Fruit fly (Drosophila melanogaster) S2 (cell line): ENCODE measurements around the gene Rad60.

Experiments used
- CG8478 ChIP-seq: fragments of >200 bp; optimal IDR thresholded peaks from 2 replicates; lab custom pipeline; 2018
- CTCF ChIP-seq, 2 experiments: fragments of >200 bp; optimal IDR thresholded peaks; 2 replicates each; lab custom pipeline; 2018

Rad60 gene

DNA sequence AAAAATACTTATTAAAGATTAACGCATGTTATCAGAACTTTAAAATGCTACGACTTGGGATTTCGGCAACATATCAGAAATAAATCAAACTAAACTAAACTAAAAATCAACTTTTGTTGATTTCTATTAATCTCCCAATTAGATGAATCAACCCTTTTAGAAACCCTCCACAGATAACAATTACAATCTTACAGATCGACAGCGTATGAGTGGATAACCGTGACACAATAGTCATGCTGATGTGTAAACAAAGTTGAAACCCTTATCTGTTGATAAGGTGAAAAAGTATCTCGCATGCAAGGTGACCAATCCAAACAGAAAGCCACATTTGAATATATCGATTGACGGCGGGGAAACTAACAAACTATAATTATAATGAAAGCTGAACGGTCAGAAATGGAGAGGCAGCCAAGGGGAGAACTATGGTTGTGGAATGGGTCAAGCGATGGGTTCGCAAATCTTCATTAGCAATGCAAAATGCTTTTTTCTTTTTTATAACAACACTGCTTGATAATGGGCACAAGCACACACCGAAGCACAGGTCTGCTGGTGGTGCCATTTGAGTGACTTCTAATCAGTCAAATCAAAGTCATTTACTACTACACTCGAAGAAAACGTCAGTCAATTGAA, 34.0 kb downstream of the Rad60 start:
- TF ChIP-seq CG8478 (no peak), CTCF (optimal IDR thresholded peaks at IDR 0.05; lab: Kevin White, UChicago) (no peak)

DNA sequence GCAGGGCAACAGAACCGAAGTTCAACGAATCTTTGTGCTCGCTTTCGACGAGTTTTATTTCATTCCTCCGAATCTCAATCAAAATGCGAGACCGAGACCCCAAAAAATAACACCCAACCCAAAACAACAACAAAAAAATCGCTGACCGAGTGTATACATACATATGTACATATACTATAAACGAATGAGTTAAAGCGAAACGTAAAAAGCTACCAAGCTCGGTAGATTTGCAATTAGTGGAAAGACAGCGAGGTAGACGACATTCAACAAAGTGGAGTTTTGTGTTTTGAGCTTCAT, 35.9 kb downstream of the Rad60 start:
- no peak for TF ChIP-seq CG8478
- TF ChIP-seq CTCF (optimal IDR thresholded peaks at IDR 0.05; lab: Kevin White, UChicago): no peak

DNA sequence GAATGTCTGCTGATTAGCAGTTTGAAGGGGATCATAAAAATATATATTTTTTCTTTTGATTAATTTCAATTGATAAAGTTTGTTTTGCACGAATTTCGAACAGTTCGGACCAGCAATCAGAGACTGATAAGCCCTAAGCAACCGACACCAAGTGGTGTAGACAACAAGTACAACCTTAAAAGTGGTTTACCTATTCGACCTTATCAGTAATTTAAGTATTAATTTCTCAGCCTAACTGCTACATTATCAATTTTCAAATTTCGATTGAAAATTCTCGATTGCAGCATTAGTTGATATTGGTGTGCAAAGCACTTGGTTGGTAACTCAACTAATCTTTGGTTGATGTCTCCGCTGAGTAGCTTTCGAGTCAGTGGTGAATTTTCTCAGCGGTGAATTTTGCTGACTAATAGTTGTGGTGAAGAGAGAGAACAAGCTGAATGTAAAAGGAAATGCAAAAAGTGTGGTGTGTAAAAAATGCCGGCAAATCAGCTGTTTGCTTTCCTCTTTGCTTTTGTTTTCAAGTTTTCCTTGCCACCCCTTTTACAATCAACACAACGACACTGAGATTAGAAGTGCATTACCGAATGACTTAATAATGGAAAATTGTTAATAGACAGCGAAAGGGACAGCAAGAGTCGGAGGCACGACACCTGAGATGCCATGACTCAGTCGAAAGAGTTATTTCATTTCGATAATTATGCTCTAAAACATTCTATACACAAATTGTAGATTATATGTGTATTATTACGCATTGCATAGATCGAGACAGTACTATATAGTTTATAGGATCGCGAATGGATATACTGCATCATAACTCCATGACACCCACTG, 36.5 kb downstream of the Rad60 start:
- peak; percentile 59 to 63 for TF ChIP-seq CTCF (optimal IDR thresholded peaks at IDR 0.05; lab: Kevin White, UChicago)
- TF ChIP-seq CG8478: no peak

DNA sequence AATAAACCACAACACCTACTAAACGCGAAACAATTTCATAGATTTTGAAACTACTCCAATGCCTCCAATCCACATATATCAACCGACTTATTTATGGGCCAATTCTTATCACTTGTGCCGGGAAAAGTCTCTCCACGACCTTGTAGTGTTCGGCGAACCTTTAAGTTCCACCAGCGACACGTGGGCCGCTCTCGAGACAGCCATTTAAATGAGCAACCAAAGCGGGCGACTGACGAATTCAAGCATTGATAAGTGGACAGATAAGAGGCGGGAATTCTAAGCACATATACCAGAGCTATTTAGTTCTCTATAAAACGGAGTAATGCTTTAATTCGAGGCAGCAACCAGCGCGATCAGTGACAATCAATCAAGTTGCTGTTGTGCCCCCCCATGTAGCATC, 38.5 kb downstream of the Rad60 start:
- no peak for TF ChIP-seq CTCF (optimal IDR thresholded peaks at IDR 0.05; lab: Kevin White, UChicago)
- no peak for TF ChIP-seq CG8478

DNA sequence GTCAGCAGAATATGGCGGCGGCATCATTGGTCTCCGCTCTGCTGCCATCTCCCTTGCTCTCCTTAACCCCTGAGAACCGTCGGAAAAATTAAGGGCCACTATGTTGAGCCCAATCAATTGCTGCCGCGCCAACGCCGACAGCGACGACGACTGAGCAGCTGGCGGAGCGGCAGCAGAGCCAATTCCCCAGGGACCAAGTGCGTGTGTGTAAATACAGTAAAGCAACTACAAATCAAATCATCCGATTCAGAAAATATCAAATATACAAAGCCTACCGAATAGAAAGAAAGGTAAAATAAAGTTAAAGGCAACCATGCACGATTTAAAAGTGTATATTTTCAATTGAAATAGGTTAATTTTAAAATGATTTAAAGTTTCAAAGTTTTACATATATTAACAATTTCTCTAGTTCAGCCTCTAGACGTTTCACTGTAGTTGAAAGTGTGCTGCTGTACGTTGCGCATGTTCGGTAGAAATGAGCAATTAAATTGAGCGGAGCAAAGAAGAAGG, 39.5 kb downstream of the Rad60 start:
- TF ChIP-seq CTCF (optimal IDR thresholded peaks at IDR 0.05; lab: Kevin White, UChicago) (no peak), CG8478 (no peak)

DNA sequence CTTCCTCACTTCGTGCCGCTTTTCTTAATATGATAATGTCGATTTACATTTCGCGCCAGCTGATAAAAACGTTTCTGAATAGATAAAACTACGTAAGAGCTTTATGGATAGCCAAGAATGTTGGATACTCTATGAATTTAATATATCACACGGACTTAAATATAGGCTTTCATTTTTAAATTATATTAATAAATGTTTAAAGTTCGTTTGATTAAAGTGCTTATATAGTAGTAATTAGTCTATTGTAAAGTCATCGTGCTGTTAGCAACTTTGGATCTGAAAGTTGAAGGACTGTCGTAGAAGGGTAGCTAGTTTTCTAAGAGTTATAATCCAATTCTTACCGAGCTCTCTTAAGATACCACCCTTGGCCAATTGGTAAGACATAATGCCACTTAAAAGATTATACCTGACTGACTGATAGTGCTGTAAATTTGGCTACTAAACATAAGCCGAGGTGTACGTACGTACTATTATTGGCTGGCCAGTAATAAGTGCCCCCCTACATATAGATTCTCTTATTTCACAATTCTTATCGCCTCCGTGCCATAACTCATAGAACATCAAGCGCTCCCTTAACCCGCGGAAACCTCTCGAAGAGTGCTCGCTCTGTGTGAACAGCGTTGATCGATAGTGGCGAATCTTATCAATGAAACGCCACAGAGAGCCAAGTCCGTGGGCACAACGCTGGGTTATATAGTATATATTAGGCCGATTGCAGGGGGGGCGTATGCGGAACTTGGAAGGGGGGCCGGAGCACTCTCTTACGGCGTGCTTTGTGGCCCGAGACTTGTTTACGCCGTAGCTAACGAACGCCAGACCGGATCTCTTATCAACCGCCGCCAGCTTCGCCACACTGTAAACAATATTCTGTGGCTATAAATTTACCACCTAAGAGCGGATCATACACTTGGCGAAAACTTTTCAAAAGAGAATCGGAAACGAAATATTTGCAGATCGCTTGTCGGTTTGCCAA, 40.7 kb downstream of the Rad60 start:
- TF ChIP-seq CG8478: no peak
- TF ChIP-seq CTCF (optimal IDR thresholded peaks at IDR 0.05; lab: Kevin White, UChicago): no peak

DNA sequence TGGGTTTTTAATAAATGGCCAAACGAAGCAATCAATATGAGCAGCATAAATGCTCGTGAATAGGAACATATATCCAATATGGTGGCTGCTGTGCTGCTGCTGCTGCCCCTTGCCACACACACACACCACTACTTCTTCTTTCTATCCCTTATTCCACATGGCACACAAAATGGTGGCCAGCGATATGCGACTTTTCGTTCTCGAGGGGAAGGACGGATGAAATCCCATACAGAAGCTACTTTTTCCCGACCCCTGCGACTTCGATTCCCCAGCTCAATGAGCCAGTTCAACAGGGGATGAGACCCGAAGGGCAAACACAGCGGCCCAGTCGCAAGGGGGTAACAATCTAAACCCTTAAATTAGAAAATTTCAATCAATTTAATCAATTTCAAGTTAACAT, 44.0 kb downstream of the Rad60 start:
- no peak for TF ChIP-seq CG8478

DNA sequence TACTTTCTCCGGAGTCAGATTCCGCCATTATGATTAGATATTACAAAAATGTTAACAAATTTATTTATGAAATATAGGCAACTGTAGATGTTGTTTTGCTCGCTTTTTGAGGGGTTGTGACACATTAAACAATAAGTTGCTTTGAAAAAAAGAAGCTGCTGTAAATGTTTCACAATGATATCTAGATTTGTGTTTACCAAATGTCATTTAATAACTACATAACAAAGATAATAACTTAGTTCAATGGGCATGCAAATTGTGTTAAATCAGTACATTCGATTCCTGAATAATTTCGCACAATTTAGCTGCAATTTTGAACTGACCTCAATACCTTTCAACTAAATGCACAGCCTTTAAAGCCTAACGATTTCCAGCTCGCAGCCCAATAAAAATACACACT, 47.3 kb downstream of the Rad60 start, which contains the start of gene fzo:
fzo (minus strand) TSS at position 101 of the 400 bp plus-strand sequence.
- TF ChIP-seq CG8478 (no peak), CTCF (optimal IDR thresholded peaks at IDR 0.05; lab: Kevin White, UChicago) (no peak)

DNA sequence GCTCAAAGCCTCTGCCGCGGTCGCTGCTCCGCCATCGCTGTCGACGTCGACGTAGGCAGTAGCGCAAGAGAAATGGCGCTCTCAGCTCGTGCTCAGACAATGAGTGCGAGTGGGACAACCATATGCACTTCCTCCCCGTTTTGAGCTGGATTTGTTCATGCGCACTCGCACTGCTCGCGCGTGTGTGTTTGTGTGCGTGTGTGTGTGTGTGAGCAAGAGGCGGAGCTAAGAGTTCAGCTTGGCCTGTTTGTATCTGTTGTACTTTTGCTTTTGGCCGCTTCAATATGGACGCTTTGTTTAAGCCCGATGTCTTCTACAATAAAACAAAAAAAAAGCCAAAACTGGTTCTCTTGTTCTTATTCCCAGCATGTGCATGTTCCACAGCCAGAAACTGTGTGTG, 50.2 kb downstream of the Rad60 start:
- TF ChIP-seq CTCF (optimal IDR thresholded peaks at IDR 0.05; lab: Kevin White, UChicago) (no peak), CG8478 (no peak)
